Worm (Caenorhabditis elegans) whole organism, L1 larva: ENCODE data around the gene ndab-1.

Source experiments
- C16A3.4 ChIP-seq: fragments of 150-350 bp; optimal IDR thresholded peaks from 2 replicates; lab custom pipeline; 2014; ENCODE audit warnings: missing biosample characterization, missing genetic modification characterization
- C34B4.2 ChIP-seq: sonication (generic microtip); optimal IDR thresholded peaks from 2 replicates; lab custom pipeline; 2017; ENCODE audit warnings: mild to moderate bottlenecking, missing genetic modification characterization, missing compliant biosample characterization
- F16B12.6 ChIP-seq: fragments of 150-350 bp; optimal IDR thresholded peaks from 2 replicates; lab custom pipeline; 2014; ENCODE audit warnings: missing biosample characterization, missing genetic modification characterization
- aly-2 ChIP-seq: fragments of 150-350 bp; optimal IDR thresholded peaks from 2 replicates; lab custom pipeline; 2014; ENCODE audit warnings: missing biosample characterization, missing genetic modification characterization
- ama-1 ChIP-seq: fragments of 150-350 bp; optimal IDR thresholded peaks from 2 replicates; lab custom pipeline; 2014
- blmp-1 ChIP-seq: fragments of 150-350 bp; optimal IDR thresholded peaks from 2 replicates; lab custom pipeline; 2014; ENCODE audit warnings: missing biosample characterization, missing genetic modification characterization
- ceh-88 ChIP-seq: fragments of 200-800 bp; sonication (Bioruptor generic); IDR thresholded peaks from 2 replicates; pipeline ENCODE4 v1.3.6; 2022; ENCODE audit warnings: missing genetic modification characterization, missing compliant biosample characterization
- dpl-1 ChIP-seq, 3 experiments: fragments of 150-350 bp in 2 of 3; sonication (generic microtip) in 1 of 3; optimal IDR thresholded peaks; 2 replicates each; lab custom pipeline; 2014 to 2017; ENCODE audit warnings: missing biosample characterization in 3 of 3, missing genetic modification characterization in 3 of 3, missing genetic modification reagents in 3 of 3
- dsc-1 ChIP-seq: sonication (generic microtip); optimal IDR thresholded peaks from 2 replicates; lab custom pipeline; 2016; ENCODE audit warnings: mild to moderate bottlenecking, missing genetic modification characterization, missing compliant biosample characterization
- efl-3 ChIP-seq: fragments of 200-800 bp; sonication (Bioruptor generic); optimal IDR thresholded peaks from 2 replicates; lab custom pipeline; 2018; ENCODE audit warnings: mild to moderate bottlenecking, missing genetic modification characterization, missing compliant biosample characterization
- elt-2 ChIP-seq: sonication (generic microtip); optimal IDR thresholded peaks from 2 replicates; lab custom pipeline; 2016; ENCODE audit warnings: missing genetic modification characterization, mild to moderate bottlenecking, inconsistent platforms, missing compliant biosample characterization, missing genetic modification reagents
- elt-3 ChIP-seq, 6 experiments: fragments of 150-350 bp in 1 of 6; sonication (generic microtip); optimal IDR thresholded peaks; 2 replicates each; lab custom pipeline; 2017 to 2018; ENCODE audit warnings: missing biosample characterization in 6 of 6, missing genetic modification characterization in 6 of 6, inconsistent platforms in 1 of 6
- ets-5 ChIP-seq: fragments of 200-800 bp; sonication (Bioruptor generic); IDR thresholded peaks from 2 replicates; pipeline ENCODE4 v1.3.6; 2022; ENCODE audit warnings: missing genetic modification characterization, missing compliant biosample characterization
- fkh-4 ChIP-seq: sonication (generic microtip); optimal IDR thresholded peaks from 2 replicates; lab custom pipeline; 2016; ENCODE audit warnings: missing compliant biosample characterization, missing genetic modification characterization, borderline replicate concordance
- grh-1 ChIP-seq: fragments of 200-800 bp; sonication (Bioruptor generic); IDR thresholded peaks from 2 replicates; pipeline ENCODE4 v1.3.6; 2022; ENCODE audit warnings: missing genetic modification reagents, missing genetic modification characterization, missing compliant biosample characterization
- irx-1 ChIP-seq: sonication (generic microtip); optimal IDR thresholded peaks from 2 replicates; lab custom pipeline; 2016; ENCODE audit warnings: missing genetic modification characterization, missing compliant biosample characterization
- jun-1 ChIP-seq: fragments of 150-350 bp; optimal IDR thresholded peaks from 2 replicates; lab custom pipeline; 2014; ENCODE audit warnings: missing biosample characterization, missing genetic modification reagents, missing genetic modification characterization
- lsy-2 ChIP-seq, 2 experiments: fragments of 150-350 bp; optimal IDR thresholded peaks; 2 replicates each; lab custom pipeline; 2014; ENCODE audit warnings: missing biosample characterization in 2 of 2, missing genetic modification characterization in 2 of 2
- mab-9 ChIP-seq: fragments of 200-800 bp; sonication (Bioruptor generic); IDR thresholded peaks from 2 replicates; pipeline ENCODE4 v1.3.6; 2022; ENCODE audit warnings: missing genetic modification reagents, missing genetic modification characterization, missing compliant biosample characterization
- mdl-1 ChIP-seq, 2 experiments: fragments of 150-350 bp; optimal IDR thresholded peaks; 2 replicates each; lab custom pipeline; 2014 to 2017; ENCODE audit warnings: missing biosample characterization in 2 of 2, missing genetic modification characterization in 2 of 2, inconsistent platforms in 1 of 2
- mef-2 ChIP-seq: fragments of 150-350 bp; optimal IDR thresholded peaks from 2 replicates; lab custom pipeline; 2014; ENCODE audit warnings: missing biosample characterization, missing genetic modification characterization
- mep-1 ChIP-seq: fragments of 150-350 bp; optimal IDR thresholded peaks from 2 replicates; lab custom pipeline; 2014; ENCODE audit warnings: missing biosample characterization, missing genetic modification characterization
- nhr-11 ChIP-seq: fragments of 150-350 bp; optimal IDR thresholded peaks from 2 replicates; lab custom pipeline; 2014; ENCODE audit warnings: missing biosample characterization, missing genetic modification characterization
- nhr-12 ChIP-seq: sonication (generic microtip); optimal IDR thresholded peaks from 2 replicates; lab custom pipeline; 2017; ENCODE audit warnings: missing biosample characterization, missing genetic modification characterization
- nhr-19 ChIP-seq: fragments of 200-800 bp; sonication (Bioruptor generic); conservative IDR thresholded peaks from 2 replicates; pipeline ENCODE4 v1.3.6; 2022; ENCODE audit warnings: missing genetic modification characterization, missing compliant biosample characterization
- nhr-28 ChIP-seq: fragments of 150-350 bp; optimal IDR thresholded peaks from 2 replicates; lab custom pipeline; 2014; ENCODE audit warnings: missing biosample characterization, missing genetic modification characterization
- nhr-47 ChIP-seq: sonication (generic microtip); optimal IDR thresholded peaks from 2 replicates; lab custom pipeline; 2016; ENCODE audit warnings: mild to moderate bottlenecking, missing genetic modification characterization, moderate library complexity, missing compliant biosample characterization
- nhr-77 ChIP-seq: fragments of 150-350 bp; optimal IDR thresholded peaks from 2 replicates; lab custom pipeline; 2014; ENCODE audit warnings: missing biosample characterization, missing genetic modification characterization
- nhr-84 ChIP-seq: sonication (generic microtip); optimal IDR thresholded peaks from 2 replicates; lab custom pipeline; 2017; ENCODE audit warnings: missing biosample characterization, missing genetic modification characterization
- nhr-85 ChIP-seq: sonication (generic microtip); peaks from one replicate; lab custom pipeline; 2016; ENCODE audit warnings: missing genetic modification characterization, inconsistent platforms, missing compliant biosample characterization
- skn-1 ChIP-seq: fragments of 150-350 bp; optimal IDR thresholded peaks from 2 replicates; lab custom pipeline; 2014; ENCODE audit warnings: missing biosample characterization, missing genetic modification characterization
- snu-23 ChIP-seq: sonication (generic microtip); optimal IDR thresholded peaks from 2 replicates; lab custom pipeline; 2016; ENCODE audit warnings: missing genetic modification characterization, missing compliant biosample characterization
- sptf-1 ChIP-seq: fragments of 150-350 bp; optimal IDR thresholded peaks from 2 replicates; lab custom pipeline; 2014; ENCODE audit warnings: missing biosample characterization, missing genetic modification characterization
- swsn-7 ChIP-seq: sonication (generic microtip); optimal IDR thresholded peaks from 2 replicates; lab custom pipeline; 2016; ENCODE audit warnings: missing genetic modification characterization, missing compliant biosample characterization
- tlp-1 ChIP-seq: fragments of 150-350 bp; optimal IDR thresholded peaks from 2 replicates; lab custom pipeline; 2014; ENCODE audit warnings: missing biosample characterization, missing genetic modification characterization
- unc-86 ChIP-seq: sonication (generic microtip); optimal IDR thresholded peaks from 2 replicates; lab custom pipeline; 2016; ENCODE audit warnings: missing genetic modification characterization, missing compliant biosample characterization
- unc-98 ChIP-seq: fragments of 200-800 bp; sonication (Bioruptor generic); IDR thresholded peaks from 2 replicates; pipeline ENCODE4 v1.3.6; 2022; ENCODE audit warnings: missing genetic modification characterization, missing compliant biosample characterization
- xbp-1 ChIP-seq: sonication (generic microtip); optimal IDR thresholded peaks from 2 replicates; lab custom pipeline; 2016; ENCODE audit warnings: missing genetic modification characterization, missing compliant biosample characterization
- zip-4 ChIP-seq: fragments of 200-800 bp; sonication (Bioruptor generic); optimal IDR thresholded peaks from 2 replicates; lab custom pipeline; 2018; ENCODE audit warnings: mild to moderate bottlenecking, missing genetic modification characterization, moderate library complexity, missing compliant biosample characterization
- ztf-4 ChIP-seq: fragments of 150-350 bp; optimal IDR thresholded peaks from 2 replicates; lab custom pipeline; 2014; ENCODE audit warnings: missing biosample characterization, missing genetic modification characterization

Gene ndab-1

DNA sequence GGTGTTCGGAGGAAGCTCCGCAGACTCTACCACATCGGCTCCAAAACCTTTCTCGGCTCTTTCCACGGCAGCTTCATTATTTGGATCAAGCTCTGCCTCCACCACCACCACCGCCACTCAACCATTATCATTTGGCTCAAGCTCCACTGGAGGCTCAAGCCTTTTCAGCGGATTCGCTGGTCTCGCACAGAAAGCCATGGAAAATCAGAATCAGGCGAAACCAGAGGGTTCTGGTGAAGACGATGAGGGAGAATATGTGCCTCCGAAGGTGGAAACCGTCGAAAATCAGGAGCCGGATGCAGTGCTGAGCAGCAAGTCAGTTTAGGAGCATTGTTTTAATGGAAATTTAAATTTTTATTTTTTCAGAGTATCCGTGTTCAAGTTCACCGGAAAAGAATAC is 1.6 kb upstream of the ndab-1 start:
- TF ChIP-seq skn-1 (tag; lab: Kevin White, UChicago) = no peak
- TF ChIP-seq nhr-84 (tag; lab: Kevin White, UChicago) = no peak
- no peak for TF ChIP-seq nhr-85 (tag; lab: Kevin White, UChicago)
- TF ChIP-seq nhr-77 (tag; lab: Kevin White, UChicago) = no peak
- TF ChIP-seq jun-1 (tag; lab: Kevin White, UChicago) = no peak
- no peak for TF ChIP-seq elt-3 (tag; optimal IDR thresholded peaks at IDR 0.05; lab: Kevin White, UChicago)
- TF ChIP-seq mep-1 (tag; lab: Kevin White, UChicago) = no peak
- TF ChIP-seq mdl-1 (tag; optimal IDR thresholded peaks at IDR 0.05; lab: Kevin White, UChicago) = no peak
- TF ChIP-seq ama-1 (lab: Kevin White, UChicago) = no peak
- no peak for TF ChIP-seq nhr-19
- no peak for TF ChIP-seq zip-4 (GFP tag; lab: Kevin White, UChicago)
- no peak for TF ChIP-seq nhr-47 (tag; lab: Kevin White, UChicago)
- TF ChIP-seq aly-2 (tag; lab: Kevin White, UChicago) = no peak
- TF ChIP-seq nhr-28 = no peak

DNA sequence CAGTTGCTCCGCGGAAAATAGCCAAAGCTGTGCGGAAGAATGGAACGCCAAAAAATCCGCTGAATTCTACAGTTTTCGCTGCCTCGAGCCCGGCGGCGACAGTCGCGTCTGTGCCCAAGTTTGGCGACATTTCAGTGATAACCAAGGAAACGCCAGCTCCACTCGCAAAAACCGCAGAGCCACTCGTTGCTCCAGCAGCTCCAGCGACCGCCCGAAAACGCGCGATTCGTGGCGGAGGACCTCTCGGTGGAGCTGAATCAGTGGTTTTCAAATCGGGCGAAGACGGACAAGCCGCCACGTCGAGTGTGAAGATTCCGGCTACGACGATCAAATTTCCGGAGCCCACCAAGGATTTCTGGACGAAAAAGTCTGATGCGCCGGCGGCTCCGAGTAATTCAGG is 748 bp upstream of the ndab-1 start:
- TF ChIP-seq xbp-1 (tag; lab: Kevin White, UChicago) (no peak), mef-2 (tag; lab: Kevin White, UChicago) (no peak), irx-1 (tag; lab: Kevin White, UChicago) (no peak), C16A3.4 (tag; lab: Kevin White, UChicago) (no peak), swsn-7 (tag; lab: Kevin White, UChicago) (no peak), dpl-1 (GFP tag; optimal IDR thresholded peaks at IDR 0.05; lab: Kevin White, UChicago) (no peak), zip-4 (GFP tag; lab: Kevin White, UChicago) (no peak), unc-98 (GFP tag; lab: Robert Waterston, UW) (no peak), fkh-4 (tag; lab: Kevin White, UChicago) (no peak), nhr-84 (tag; lab: Kevin White, UChicago) (no peak), F16B12.6 (tag; lab: Kevin White, UChicago) (no peak), nhr-85 (tag; lab: Kevin White, UChicago) (no peak), grh-1 (GFP tag; lab: Robert Waterston, UW) (no peak), nhr-19 (no peak), efl-3 (GFP tag; lab: Kevin White, UChicago) (no peak), lsy-2 (tag; optimal IDR thresholded peaks at IDR 0.05; lab: Kevin White, UChicago) (no peak)

DNA sequence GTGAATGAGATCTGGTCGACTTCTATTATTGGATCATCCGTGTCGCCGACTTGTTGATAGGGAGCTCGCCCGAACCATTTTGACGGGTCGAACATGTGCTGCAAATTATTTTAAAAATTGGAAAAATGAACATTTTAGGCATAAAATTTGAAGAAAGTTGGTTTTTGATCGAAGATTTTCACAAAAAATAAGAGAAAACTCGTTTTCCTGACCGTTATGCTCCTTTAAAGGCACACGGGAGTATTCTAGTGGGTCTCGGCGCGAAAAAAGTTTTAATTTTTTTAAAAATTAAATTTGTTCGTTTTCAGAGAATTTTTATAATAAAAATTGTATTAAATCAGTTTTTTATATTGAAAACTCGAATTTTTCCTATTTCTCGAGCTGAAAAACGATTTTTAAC is 1.3 kb downstream of the ndab-1 start, which contains the start of gene Y56A3A.16:
Y56A3A.16 (minus strand) TSS at position 101 of the 400 bp plus-strand sequence.
- no peak for TF ChIP-seq sptf-1
- no peak for TF ChIP-seq elt-2 (tag; lab: Kevin White, UChicago)
- no peak for TF ChIP-seq snu-23
- no peak for TF ChIP-seq nhr-84 (tag; lab: Kevin White, UChicago)
- no peak for TF ChIP-seq nhr-12 (tag; lab: Kevin White, UChicago)
- no peak for TF ChIP-seq blmp-1 (tag; lab: Kevin White, UChicago)
- no peak for TF ChIP-seq unc-86 (tag; lab: Kevin White, UChicago)
- no peak for TF ChIP-seq ets-5 (GFP tag; lab: Robert Waterston, UW)
- no peak for TF ChIP-seq tlp-1 (tag; lab: Kevin White, UChicago)
- no peak for TF ChIP-seq mab-9
- TF ChIP-seq nhr-11 = no peak
- TF ChIP-seq grh-1 (GFP tag; lab: Robert Waterston, UW) = no peak
- TF ChIP-seq ceh-88 (GFP tag; lab: Robert Waterston, UW) = no peak
- TF ChIP-seq ztf-4 = no peak
- TF ChIP-seq dsc-1 (tag; lab: Kevin White, UChicago) = no peak
- TF ChIP-seq skn-1 (tag; lab: Kevin White, UChicago) = no peak
- no peak for TF ChIP-seq C34B4.2
